Fruit fly (Drosophila melanogaster): ENCODE results near the gene Task7.

The Task7 gene

DNA sequence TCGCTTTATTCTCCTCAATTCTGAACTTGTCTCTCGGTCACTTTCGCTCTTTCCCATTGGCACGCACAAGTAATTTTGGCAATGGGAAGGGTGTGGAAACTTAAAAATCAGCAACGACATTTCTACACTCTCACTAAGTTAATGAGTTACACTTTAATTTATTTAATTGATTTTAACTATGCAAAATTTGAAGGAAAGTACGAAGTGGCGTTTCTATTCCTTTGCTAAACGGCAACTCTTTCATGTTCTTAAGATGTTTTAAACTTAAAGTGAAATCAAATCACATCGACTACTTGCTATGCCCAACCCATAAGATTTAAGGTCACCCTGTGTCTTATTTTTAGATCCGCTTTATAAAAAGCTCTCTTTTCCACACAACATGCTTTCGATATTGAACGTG, 41.7 kb downstream of the Task7 start (continued):
- TF ChIP-seq Atf3 (GFP tag; optimal IDR thresholded peaks at IDR 0.05) (no peak), HLH3B (GFP tag; IDR thresholded peaks at IDR 0.05) (peak; percentile 45), da (GFP tag; optimal IDR thresholded peaks at IDR 0.05) (no peak), CG16813 (GFP tag; IDR thresholded peaks at IDR 0.05; ENCODE audit: partially characterized antibody) (no peak), CG5180 (GFP tag; optimal IDR thresholded peaks at IDR 0.05) (peak; percentile 2), CG13775 (GFP tag; optimal IDR thresholded peaks at IDR 0.05) (peak; percentile 8), Xrp1 (GFP tag; IDR thresholded peaks at IDR 0.05) (peak; percentile 46; the same call in 1 of the 2 replicates), CG10431 (GFP tag; optimal IDR thresholded peaks at IDR 0.05) (no peak), CG33557 (GFP tag; optimal IDR thresholded peaks at IDR 0.05) (no peak), GATAe (GFP tag; conservative IDR thresholded peaks at IDR 0.05) (no peak), CG7372 (GFP tag; IDR thresholded peaks at IDR 0.05) (0 out of 2 replicates have a peak, but pooled peaks have one; percentile 38), CG10959 (GFP tag; IDR thresholded peaks at IDR 0.05) (no peak), NFAT (GFP tag; IDR thresholded peaks at IDR 0.05) (peak; percentile 38; the same call in 1 of the 2 replicates), croc (GFP tag; conservative IDR thresholded peaks at IDR 0.05) (no peak), CG15269 (tag; optimal IDR thresholded peaks at IDR 0.05) (peak; percentile 81), CG10462 (GFP tag; optimal IDR thresholded peaks at IDR 0.05) (no peak), pros (GFP tag; optimal IDR thresholded peaks at IDR 0.05) (no peak), Sox100B (GFP tag; optimal IDR thresholded peaks at IDR 0.05) (peak; percentile 27), kay (GFP tag; optimal IDR thresholded peaks at IDR 0.05) (no peak), CG8359 (GFP tag; optimal IDR thresholded peaks at IDR 0.05; ENCODE audit: borderline replicate concordance) (no peak), unpg (GFP tag; optimal IDR thresholded peaks at IDR 0.05) (peak; percentile 65), dan (GFP tag; IDR thresholded peaks at IDR 0.05) (no peak), en (GFP tag; optimal IDR thresholded peaks at IDR 0.05) (no peak), CG10654 (GFP tag; optimal IDR thresholded peaks at IDR 0.05) (peak; percentile 10), pan (optimal IDR thresholded peaks at IDR 0.05) (no peak), pan (GFP tag; optimal IDR thresholded peaks at IDR 0.05 in 1 of 2, IDR thresholded peaks at IDR 0.05 in 1 of 2) (peak in 1 of 2 experiments; percentile 76), B-H1 (GFP tag; IDR thresholded peaks at IDR 0.05) (peak; percentile 38; the same call in 1 of the 3 replicates), Trl (optimal IDR thresholded peaks at IDR 0.05) (peak in 1 of 2 experiments; percentile 14), Trl (GFP tag; optimal IDR thresholded peaks at IDR 0.05) (no peak), CG18619 (GFP tag; optimal IDR thresholded peaks at IDR 0.05) (peak; percentile 6), Atf6 (GFP tag; IDR thresholded peaks at IDR 0.05) (peak; percentile 82), CG6813 (GFP tag; optimal IDR thresholded peaks at IDR 0.05) (no peak), MTF-1 (GFP tag; optimal IDR thresholded peaks at IDR 0.05; ENCODE audit: borderline replicate concordance) (no peak), tap (tag; optimal IDR thresholded peaks at IDR 0.05) (peak; percentile 54), Hey (tag; optimal IDR thresholded peaks at IDR 0.05) (no peak), dm (GFP tag; optimal IDR thresholded peaks at IDR 0.05) (no peak), CG32532 (GFP tag; IDR thresholded peaks at IDR 0.05) (peak; percentile 73), nmo (GFP tag; optimal IDR thresholded peaks at IDR 0.05) (no peak), Side (GFP tag; optimal IDR thresholded peaks at IDR 0.05) (no peak), prd (optimal IDR thresholded peaks at IDR 0.05) (no peak), prd (GFP tag; IDR thresholded peaks at IDR 0.05) (peak; percentile 64; the same call in 2 of the 3 replicates), CG2199 (GFP tag; IDR thresholded peaks at IDR 0.05) (no peak), CG1647 (GFP tag; optimal IDR thresholded peaks at IDR 0.05) (peak; percentile 31), eyg (GFP tag; optimal IDR thresholded peaks at IDR 0.05) (no peak), sc (optimal IDR thresholded peaks at IDR 0.05) (no peak), sc (GFP tag; optimal IDR thresholded peaks at IDR 0.05) (no peak), shn (GFP tag; optimal IDR thresholded peaks at IDR 0.05) (no peak), CG14860 (GFP tag; IDR thresholded peaks at IDR 0.05; ENCODE audit: partially characterized antibody) (no peak), CG7928 (GFP tag; optimal IDR thresholded peaks at IDR 0.05) (no peak), grn (GFP tag; optimal IDR thresholded peaks at IDR 0.05) (no peak), CG11085 (GFP tag; IDR thresholded peaks at IDR 0.05) (no peak), vvl (GFP tag; IDR thresholded peaks at IDR 0.05) (peak; percentile 54; the same call in 1 of the 2 replicates)

Data from whole organism, embryonic.